Fruit fly (Drosophila melanogaster) whole organism, embryonic: Measurements from ENCODE around the gene CG15152.

Experiments
- CG2712 ChIP-seq: fragments of 200-800 bp; optimal IDR thresholded peaks from 3 replicates; lab custom pipeline; 2019; ENCODE audit warnings: missing biosample characterization, mild to moderate bottlenecking, missing genetic modification characterization, moderate library complexity
- Chrac-16 ChIP-seq: fragments of 200-800 bp; sonication (Bioruptor generic); optimal IDR thresholded peaks from 3 replicates; lab custom pipeline; 2016; ENCODE audit warnings: missing biosample characterization, missing genetic modification characterization
- Elba2 ChIP-seq: fragments of 200-800 bp; sonication (Bioruptor generic); optimal IDR thresholded peaks from 3 replicates; lab custom pipeline; 2016; ENCODE audit warnings: missing biosample characterization, missing genetic modification characterization
- Stat92E ChIP-seq, 3 experiments: fragments of >200 bp in 2 of 3; fragments of 200-800 bp in 1 of 3; sonication (Bioruptor generic) in 1 of 3; optimal IDR thresholded peaks; 2 replicates each; lab custom pipeline; 2017 to 2019; ENCODE audit warnings: missing biosample characterization in 3 of 3, missing genetic modification characterization in 3 of 3, mild to moderate bottlenecking in 1 of 3, moderate library complexity in 1 of 3
- ato ChIP-seq: fragments of 200-800 bp; sonication (Bioruptor generic); IDR thresholded peaks from 2 replicates; pipeline ENCODE4 v1.3.6; 2022; ENCODE audit warnings: missing biosample characterization, missing genetic modification characterization; ENCODE audit not compliant: partially characterized antibody
- br ChIP-seq: fragments of >200 bp; optimal IDR thresholded peaks from 2 replicates; lab custom pipeline; 2017
- exex ChIP-seq: fragments of 200-800 bp; sonication (Bioruptor generic); optimal IDR thresholded peaks from 4 replicates; lab custom pipeline; 2018; ENCODE audit warnings: missing biosample characterization, mild to moderate bottlenecking, missing genetic modification characterization, moderate library complexity
- fru ChIP-seq: fragments of >200 bp; optimal IDR thresholded peaks from 2 replicates; lab custom pipeline; 2017
- hkb ChIP-seq, 2 experiments: fragments of 200-800 bp in 1 of 2; fragments of >200 bp in 1 of 2; sonication (Bioruptor generic) in 1 of 2; IDR thresholded peaks in 1 of 2; optimal IDR thresholded peaks in 1 of 2; 2 replicates each; pipeline versions ENCODE4 v1.3.6 to Lab custom; 2017 to 2022; ENCODE audit warnings: missing biosample characterization in 1 of 2, missing genetic modification characterization in 1 of 2

- no peak for TF ChIP-seq fru (lab: Kevin White, UChicago)
- TF ChIP-seq br, result no peak
- no peak for TF ChIP-seq Stat92E (GFP tag; optimal IDR thresholded peaks at IDR 0.05; lab: Kevin White, UChicago)
- TF ChIP-seq exex, result no peak
- no peak for TF ChIP-seq Chrac-16
- no peak for TF ChIP-seq CG2712 (tag; lab: Kevin White, UChicago)
- no peak for TF ChIP-seq ato (GFP tag; lab: Robert Waterston, UW)
- TF ChIP-seq Elba2 (GFP tag; lab: Kevin White, UChicago), result no peak
- no peak for TF ChIP-seq hkb (optimal IDR thresholded peaks at IDR 0.05; lab: Kevin White, UChicago)
- no peak for TF ChIP-seq hkb (GFP tag; IDR thresholded peaks at IDR 0.05; lab: Robert Waterston, UW)
These were observed 8.6 kb downstream of the CG15152 start for dm6 chr2L:18122920-18123319.
